Worm (Caenorhabditis elegans): ENCODE results near the gene R10D12.10.

DNA sequence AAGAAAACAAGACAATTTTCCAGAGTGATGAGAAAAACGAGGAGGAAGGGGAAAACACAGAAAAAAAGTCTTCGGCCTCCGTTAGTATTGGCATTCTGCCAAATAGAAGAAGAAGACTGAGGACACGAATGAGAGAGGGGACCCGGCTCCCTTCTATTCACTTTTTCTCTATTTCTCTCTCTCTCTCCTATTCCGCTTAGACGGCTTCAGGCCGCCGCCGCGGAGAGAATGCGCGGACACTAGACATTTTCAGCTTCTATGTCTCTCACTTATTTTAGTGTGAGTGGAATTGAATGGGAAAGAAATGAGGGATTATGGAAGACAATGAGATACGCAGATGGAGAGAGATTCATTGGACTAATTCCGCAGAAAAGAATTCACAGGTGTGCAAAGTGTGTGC, 48.7 kb upstream of the R10D12.10 start:
- no peak for TF ChIP-seq tbx-8 (GFP tag; optimal IDR thresholded peaks at IDR 0.05)
- no peak for TF ChIP-seq unc-120 (tag; optimal IDR thresholded peaks at IDR 0.05; ENCODE audit: poor library complexity, severe bottlenecking)
